Fruit fly (Drosophila melanogaster): ENCODE results near the gene btsz.
A peak's percentile ranks its signal among the peaks of the same experiment; 100 is the strongest.

Gene btsz

dm6 chr3R:14875274-14875964 is at the start of gene btsz (continued):
- TF ChIP-seq Dip3 (GFP tag; optimal IDR thresholded peaks at IDR 0.05) (peak; percentile 17), CG12659 (GFP tag; optimal IDR thresholded peaks at IDR 0.05) (peak; percentile 47), Drgx (GFP tag; IDR thresholded peaks at IDR 0.05) (no peak), CG4360 (GFP tag; IDR thresholded peaks at IDR 0.05) (no peak), Lim3 (GFP tag; IDR thresholded peaks at IDR 0.05) (no peak), bsh (GFP tag; optimal IDR thresholded peaks at IDR 0.05) (no peak), CG10147 (GFP tag; optimal IDR thresholded peaks at IDR 0.05) (peak; percentile 72), Neu2 (GFP tag; optimal IDR thresholded peaks at IDR 0.05; ENCODE audit: borderline replicate concordance) (no peak), CG1647 (GFP tag; optimal IDR thresholded peaks at IDR 0.05) (no peak), CG4707 (GFP tag; optimal IDR thresholded peaks at IDR 0.05) (no peak), CG2889 (GFP tag; IDR thresholded peaks at IDR 0.05) (no peak), row (GFP tag; IDR thresholded peaks at IDR 0.05) (peak; percentile 51), hth (optimal IDR thresholded peaks at IDR 0.05) (no peak), chm (GFP tag; IDR thresholded peaks at IDR 0.05) (no peak), CG17912 (GFP tag; optimal IDR thresholded peaks at IDR 0.05) (no peak), B-H1 (GFP tag; IDR thresholded peaks at IDR 0.05) (no peak), CG10267 (tag; optimal IDR thresholded peaks at IDR 0.05) (no peak), bbx (GFP tag; IDR thresholded peaks at IDR 0.05; ENCODE audit: partially characterized antibody) (no peak), CG13424 (tag; optimal IDR thresholded peaks at IDR 0.05) (peak; percentile 54), CG3065 (GFP tag; optimal IDR thresholded peaks at IDR 0.05) (no peak), en (GFP tag; optimal IDR thresholded peaks at IDR 0.05) (no peak), CG17829 (tag; optimal IDR thresholded peaks at IDR 0.05) (no peak), CG13894 (tag; optimal IDR thresholded peaks at IDR 0.05) (no peak), ab (GFP tag; optimal IDR thresholded peaks at IDR 0.05) (no peak), Doc2 (GFP tag; IDR thresholded peaks at IDR 0.05) (no peak), CG15601 (tag; optimal IDR thresholded peaks at IDR 0.05) (no peak), CG1792 (GFP tag; optimal IDR thresholded peaks at IDR 0.05) (no peak), CG1024 (GFP tag; IDR thresholded peaks at IDR 0.05) (no peak), CG2678 (tag; optimal IDR thresholded peaks at IDR 0.05) (peak; percentile 83), twi (tag; optimal IDR thresholded peaks at IDR 0.05) (no peak), CG18011 (GFP tag; optimal IDR thresholded peaks at IDR 0.05) (no peak), danr (GFP tag; IDR thresholded peaks at IDR 0.05) (no peak), CG2120 (GFP tag; optimal IDR thresholded peaks at IDR 0.05) (peak; percentile 70), CG10366 (GFP tag; IDR thresholded peaks at IDR 0.05) (no peak), CG2116 (GFP tag; optimal IDR thresholded peaks at IDR 0.05) (peak; percentile 1), hkb (optimal IDR thresholded peaks at IDR 0.05) (no peak), hkb (GFP tag; IDR thresholded peaks at IDR 0.05) (no peak), prd (optimal IDR thresholded peaks at IDR 0.05) (no peak), prd (GFP tag; IDR thresholded peaks at IDR 0.05) (no peak), CG12769 (tag; optimal IDR thresholded peaks at IDR 0.05) (no peak), Abd-B (GFP tag; optimal IDR thresholded peaks at IDR 0.05) (peak; percentile 6), CG11723 (GFP tag; optimal IDR thresholded peaks at IDR 0.05) (no peak), dpn (GFP tag; optimal IDR thresholded peaks at IDR 0.05) (no peak), CG10462 (GFP tag; optimal IDR thresholded peaks at IDR 0.05) (no peak), H15 (GFP tag; IDR thresholded peaks at IDR 0.05) (no peak), Sin3A (optimal IDR thresholded peaks at IDR 0.05) (no peak), so (GFP tag; IDR thresholded peaks at IDR 0.05) (no peak), CG8944 (GFP tag; optimal IDR thresholded peaks at IDR 0.05) (no peak), CG6689 (GFP tag; IDR thresholded peaks at IDR 0.05) (0 out of 2 replicates have a peak, but pooled peaks have one; percentile 31), MBD-R2 (GFP tag; IDR thresholded peaks at IDR 0.05) (no peak), cwo (GFP tag; optimal IDR thresholded peaks at IDR 0.05) (peak; percentile 64), nom (GFP tag; optimal IDR thresholded peaks at IDR 0.05) (no peak)
